Fruit fly (Drosophila melanogaster) whole organism, adult: ENCODE data around the gene Send2.
A peak's percentile ranks its signal among the peaks of the same experiment; 100 is the strongest.

Experiments used
- CG11617 ChIP-seq: fragments of 200-800 bp; sonication (Bioruptor generic); optimal IDR thresholded peaks from 2 replicates; lab custom pipeline; 2017; ENCODE audit warnings: mild to moderate bottlenecking, missing biosample characterization, missing genetic modification reagents, missing genetic modification characterization
- CG1620 ChIP-seq: fragments of 200-800 bp; sonication (Bioruptor generic); optimal IDR thresholded peaks from 2 replicates; lab custom pipeline; 2016; ENCODE audit warnings: missing biosample characterization, missing genetic modification characterization
- CG5204 ChIP-seq: fragments of 200-800 bp; sonication (Bioruptor generic); optimal IDR thresholded peaks from 2 replicates; lab custom pipeline; 2016; ENCODE audit warnings: missing biosample characterization, missing genetic modification characterization
- CG7101 ChIP-seq: fragments of 200-800 bp; sonication (Bioruptor generic); optimal IDR thresholded peaks from 2 replicates; lab custom pipeline; 2018; ENCODE audit warnings: missing biosample characterization, mild to moderate bottlenecking, missing genetic modification characterization, moderate library complexity
- Crg-1 ChIP-seq: fragments of 200-800 bp; sonication (Bioruptor generic); optimal IDR thresholded peaks from 2 replicates; lab custom pipeline; 2016; ENCODE audit warnings: missing biosample characterization, missing genetic modification characterization
- tj ChIP-seq: fragments of 200-800 bp; sonication (Bioruptor generic); optimal IDR thresholded peaks from 3 replicates; lab custom pipeline; 2017; ENCODE audit warnings: missing biosample characterization, mild to moderate bottlenecking, missing genetic modification characterization, moderate library complexity

DNA sequence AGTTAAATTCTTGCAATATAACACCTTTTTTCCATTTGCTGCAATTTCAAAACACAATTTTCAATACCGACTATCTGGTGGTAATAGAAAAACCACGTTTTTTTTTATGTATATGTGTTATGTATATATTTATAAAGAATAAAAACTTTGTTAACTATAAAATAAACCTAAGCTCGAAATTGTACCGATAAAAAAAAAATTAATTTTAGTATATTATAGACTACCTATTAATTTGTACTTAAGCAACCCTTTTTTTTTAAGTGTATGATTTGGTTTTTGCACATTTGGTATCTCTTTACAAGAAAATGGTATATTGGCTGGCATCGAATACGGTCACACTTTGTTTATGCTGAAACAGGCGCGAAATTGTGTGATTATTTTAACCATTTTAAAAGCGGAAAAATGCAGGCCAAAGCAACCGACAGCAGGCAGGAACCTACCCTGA lies 15.3 kb upstream of the Send2 start, which contains the start of gene spel1:
- TF ChIP-seq CG11617 (GFP tag; lab: Kevin White, UChicago) (peak; percentile 31), CG5204 (GFP tag; lab: Kevin White, UChicago) (no peak), tj (GFP tag; lab: Kevin White, UChicago) (no peak), CG7101 (tag; lab: Kevin White, UChicago) (peak; percentile 76), CG1620 (GFP tag; lab: Kevin White, UChicago) (no peak), Crg-1 (GFP tag; lab: Kevin White, UChicago) (no peak)
